Fruit fly (Drosophila melanogaster) whole organism, embryonic: ENCODE results near the gene orb.
A peak's percentile ranks its signal among the peaks of the same experiment; 100 is the strongest.

Experiments
- Atf3 ChIP-seq: fragments of 200-800 bp; sonication (Bioruptor generic); optimal IDR thresholded peaks from 3 replicates; lab custom pipeline; 2016; ENCODE audit warnings: missing biosample characterization, missing genetic modification characterization
- B-H1 ChIP-seq: fragments of 200-800 bp; sonication (Bioruptor generic); IDR thresholded peaks from 3 replicates; pipeline ENCODE4 v1.3.6; 2022; ENCODE audit warnings: missing biosample characterization, missing genetic modification characterization
- Bdp1 ChIP-seq: fragments of 200-800 bp; sonication (Bioruptor generic); optimal IDR thresholded peaks from 3 replicates; lab custom pipeline; 2016; ENCODE audit warnings: missing biosample characterization, missing genetic modification characterization
- CG1024 ChIP-seq: fragments of 200-800 bp; sonication (Bioruptor generic); IDR thresholded peaks from 2 replicates; pipeline ENCODE4 v1.3.6; 2022; ENCODE audit warnings: missing biosample characterization, missing genetic modification characterization
- CG11398 ChIP-seq: fragments of 200-800 bp; sonication (Bioruptor generic); optimal IDR thresholded peaks from 2 replicates; lab custom pipeline; 2016; ENCODE audit warnings: missing biosample characterization, missing genetic modification characterization
- CG11696 ChIP-seq: fragments of 200-800 bp; sonication (Bioruptor generic); IDR thresholded peaks from 2 replicates; pipeline ENCODE4 v1.3.6; 2022; ENCODE audit warnings: missing biosample characterization, missing genetic modification characterization
- CG13424 ChIP-seq: fragments of 200-800 bp; sonication (Bioruptor generic); optimal IDR thresholded peaks from 2 replicates; lab custom pipeline; 2019; ENCODE audit warnings: missing biosample characterization, mild to moderate bottlenecking, missing genetic modification characterization, moderate library complexity
- CG14860 ChIP-seq: fragments of 200-800 bp; sonication (Bioruptor generic); IDR thresholded peaks from 3 replicates; pipeline ENCODE4 v1.3.6; 2022; ENCODE audit warnings: missing biosample characterization, missing genetic modification characterization; ENCODE audit not compliant: partially characterized antibody
- CG1529 ChIP-seq: fragments of 200-800 bp; sonication (Bioruptor generic); optimal IDR thresholded peaks from 3 replicates; lab custom pipeline; 2018; ENCODE audit warnings: missing biosample characterization, missing genetic modification characterization
- CG17385 ChIP-seq: fragments of 200-800 bp; sonication (Bioruptor generic); optimal IDR thresholded peaks from 3 replicates; lab custom pipeline; 2018; ENCODE audit warnings: missing biosample characterization, mild to moderate bottlenecking, missing genetic modification characterization
- CG1832 ChIP-seq: fragments of 200-800 bp; sonication (Bioruptor generic); optimal IDR thresholded peaks from 2 replicates; lab custom pipeline; 2017; ENCODE audit warnings: missing biosample characterization, mild to moderate bottlenecking, missing genetic modification characterization, inconsistent platforms
- CG18764 ChIP-seq: fragments of 200-800 bp; sonication (Bioruptor generic); optimal IDR thresholded peaks from 3 replicates; lab custom pipeline; 2016; ENCODE audit warnings: missing biosample characterization, missing genetic modification characterization
- CG2120 ChIP-seq: fragments of 200-800 bp; sonication (Bioruptor generic); optimal IDR thresholded peaks from 3 replicates; lab custom pipeline; 2016; ENCODE audit warnings: missing biosample characterization, missing genetic modification characterization
- CG2202 ChIP-seq: fragments of 200-800 bp; sonication (Bioruptor generic); optimal IDR thresholded peaks from 2 replicates; lab custom pipeline; 2018; ENCODE audit warnings: missing biosample characterization, mild to moderate bottlenecking, missing genetic modification characterization
- CG3847 ChIP-seq: fragments of 200-800 bp; sonication (Bioruptor generic); IDR thresholded peaks from 2 replicates; pipeline ENCODE4 v1.3.6; 2022; ENCODE audit warnings: missing biosample characterization, missing genetic modification characterization
- CG4854 ChIP-seq: fragments of 200-800 bp; sonication (Bioruptor generic); optimal IDR thresholded peaks from 2 replicates; lab custom pipeline; 2016; ENCODE audit warnings: missing biosample characterization, missing genetic modification characterization, inconsistent platforms
- CG5245 ChIP-seq: fragments of 200-800 bp; sonication (Bioruptor generic); optimal IDR thresholded peaks from 3 replicates; lab custom pipeline; 2016; ENCODE audit warnings: missing biosample characterization, missing genetic modification characterization
- CG6254 ChIP-seq: fragments of 200-800 bp; sonication (Bioruptor generic); optimal IDR thresholded peaks from 3 replicates; lab custom pipeline; 2017; ENCODE audit warnings: mild to moderate bottlenecking, missing biosample characterization, missing genetic modification reagents, missing genetic modification characterization
- CG6791 ChIP-seq: fragments of 200-800 bp; sonication (Bioruptor generic); IDR thresholded peaks from 3 replicates; pipeline ENCODE4 v1.3.6; 2022; ENCODE audit warnings: missing biosample characterization, missing genetic modification characterization; ENCODE audit not compliant: partially characterized antibody
- Doc2 ChIP-seq: fragments of 200-800 bp; sonication (Bioruptor generic); IDR thresholded peaks from 2 replicates; pipeline ENCODE4 v1.3.6; 2022; ENCODE audit warnings: missing biosample characterization, missing genetic modification characterization
- E2f1 ChIP-seq: fragments of 200-800 bp; sonication (Bioruptor generic); IDR thresholded peaks from 2 replicates; pipeline ENCODE4 v1.3.6; 2022; ENCODE audit warnings: missing biosample characterization, missing genetic modification characterization
- NC2α ChIP-seq: fragments of 200-800 bp; sonication (Bioruptor generic); optimal IDR thresholded peaks from 2 replicates; lab custom pipeline; 2016; ENCODE audit warnings: missing biosample characterization, missing genetic modification characterization
- Opbp ChIP-seq: fragments of 200-800 bp; sonication (Bioruptor generic); IDR thresholded peaks from 3 replicates; pipeline ENCODE4 v1.3.6; 2022; ENCODE audit warnings: missing biosample characterization, missing genetic modification characterization; ENCODE audit not compliant: partially characterized antibody
- Six4 ChIP-seq: fragments of 200-800 bp; sonication (Bioruptor generic); optimal IDR thresholded peaks from 2 replicates; lab custom pipeline; 2016; ENCODE audit warnings: missing biosample characterization, missing genetic modification characterization
- Stat92E ChIP-seq, 3 experiments: fragments of >200 bp in 2 of 3; fragments of 200-800 bp in 1 of 3; sonication (Bioruptor generic) in 1 of 3; optimal IDR thresholded peaks; 2 replicates each; lab custom pipeline; 2017 to 2019; ENCODE audit warnings: missing biosample characterization in 3 of 3, missing genetic modification characterization in 3 of 3, mild to moderate bottlenecking in 1 of 3, moderate library complexity in 1 of 3
- Tbp ChIP-seq: fragments of >200 bp; optimal IDR thresholded peaks from 2 replicates; lab custom pipeline; 2018; ENCODE audit warnings: missing biosample characterization, missing genetic modification characterization
- Vsx1 ChIP-seq: fragments of 200-800 bp; sonication (Bioruptor generic); optimal IDR thresholded peaks from 2 replicates; lab custom pipeline; 2017; ENCODE audit warnings: missing biosample characterization, mild to moderate bottlenecking, missing genetic modification characterization, missing genetic modification reagents
- Xrp1 ChIP-seq: fragments of 200-800 bp; sonication (Bioruptor generic); IDR thresholded peaks from 2 replicates; pipeline ENCODE4 v1.3.6; 2022; ENCODE audit warnings: missing biosample characterization, missing genetic modification characterization
- bcd ChIP-seq: fragments of 200-800 bp; sonication (Bioruptor generic); optimal IDR thresholded peaks from 2 replicates; lab custom pipeline; 2017; ENCODE audit warnings: missing biosample characterization, mild to moderate bottlenecking, missing genetic modification characterization
- bsh ChIP-seq, 2 experiments: fragments of 200-800 bp; sonication (Bioruptor generic); optimal IDR thresholded peaks; 2 replicates each; lab custom pipeline; 2017 to 2018; ENCODE audit warnings: mild to moderate bottlenecking in 2 of 2, missing biosample characterization in 2 of 2, missing genetic modification characterization in 2 of 2, moderate library complexity in 1 of 2
- crc ChIP-seq: fragments of 200-800 bp; sonication (Bioruptor generic); optimal IDR thresholded peaks from 2 replicates; lab custom pipeline; 2016; ENCODE audit warnings: missing biosample characterization, missing genetic modification characterization
- crol ChIP-seq: fragments of 200-800 bp; sonication (Bioruptor generic); IDR thresholded peaks from 2 replicates; pipeline ENCODE4 v1.3.6; 2022; ENCODE audit warnings: missing biosample characterization, missing genetic modification characterization
- ewg ChIP-seq: fragments of 200-800 bp; sonication (Bioruptor generic); optimal IDR thresholded peaks from 3 replicates; lab custom pipeline; 2017; ENCODE audit warnings: mild to moderate bottlenecking, missing biosample characterization, missing genetic modification reagents, missing genetic modification characterization
- gcm2 ChIP-seq: fragments of 200-800 bp; sonication (Bioruptor generic); optimal IDR thresholded peaks from 2 replicates; lab custom pipeline; 2016; ENCODE audit warnings: missing biosample characterization, missing genetic modification characterization
- gfzf ChIP-seq: fragments of 200-800 bp; sonication (Bioruptor generic); optimal IDR thresholded peaks from 2 replicates; lab custom pipeline; 2016; ENCODE audit warnings: missing biosample characterization, mild to moderate bottlenecking, missing genetic modification characterization, moderate library complexity
- ham ChIP-seq: fragments of 200-800 bp; sonication (Bioruptor generic); IDR thresholded peaks from 2 replicates; pipeline ENCODE4 v1.3.6; 2022; ENCODE audit warnings: missing biosample characterization, missing genetic modification characterization
- inv ChIP-seq: fragments of 200-800 bp; sonication (Bioruptor generic); IDR thresholded peaks from 2 replicates; pipeline ENCODE4 v1.3.6; 2022; ENCODE audit warnings: missing biosample characterization, missing genetic modification characterization; ENCODE audit not compliant: partially characterized antibody
- lbe ChIP-seq: fragments of 200-800 bp; sonication (Bioruptor generic); optimal IDR thresholded peaks from 2 replicates; lab custom pipeline; 2016; ENCODE audit warnings: missing biosample characterization, mild to moderate bottlenecking, missing genetic modification characterization
- oc ChIP-seq: fragments of 200-800 bp; sonication (Bioruptor generic); optimal IDR thresholded peaks from 2 replicates; lab custom pipeline; 2018; ENCODE audit warnings: missing biosample characterization, mild to moderate bottlenecking, missing genetic modification characterization, moderate library complexity
- run ChIP-seq: fragments of 200-800 bp; sonication (Bioruptor generic); optimal IDR thresholded peaks from 3 replicates; lab custom pipeline; 2018; ENCODE audit warnings: missing biosample characterization, mild to moderate bottlenecking, missing genetic modification characterization
- sima ChIP-seq: fragments of 200-800 bp; sonication (Bioruptor generic); optimal IDR thresholded peaks from 2 replicates; lab custom pipeline; 2016; ENCODE audit warnings: missing biosample characterization, missing genetic modification characterization
- so ChIP-seq: fragments of 200-800 bp; sonication (Bioruptor generic); IDR thresholded peaks from 3 replicates; pipeline ENCODE4 v1.3.6; 2022; ENCODE audit warnings: missing biosample characterization, missing genetic modification characterization
- sr ChIP-seq: fragments of 200-800 bp; sonication (Bioruptor generic); IDR thresholded peaks from 3 replicates; pipeline ENCODE4 v1.3.6; 2022; ENCODE audit warnings: missing biosample characterization, missing genetic modification characterization
- ssp ChIP-seq: fragments of 200-800 bp; sonication (Bioruptor generic); IDR thresholded peaks from 2 replicates; pipeline ENCODE4 v1.3.6; 2022; ENCODE audit warnings: missing biosample characterization, missing genetic modification characterization
- stwl ChIP-seq: fragments of 200-800 bp; sonication (Bioruptor generic); optimal IDR thresholded peaks from 3 replicates; lab custom pipeline; 2018; ENCODE audit warnings: missing biosample characterization, mild to moderate bottlenecking, missing genetic modification characterization, moderate library complexity
- tup ChIP-seq: fragments of 200-800 bp; sonication (Bioruptor generic); optimal IDR thresholded peaks from 2 replicates; lab custom pipeline; 2016; ENCODE audit warnings: missing biosample characterization, mild to moderate bottlenecking, missing genetic modification characterization, moderate library complexity
- twi ChIP-seq: fragments of 200-800 bp; optimal IDR thresholded peaks from 2 replicates; lab custom pipeline; 2019; ENCODE audit warnings: missing biosample characterization, mild to moderate bottlenecking, missing genetic modification characterization, moderate library complexity
- unc-4 ChIP-seq: fragments of 200-800 bp; sonication (Bioruptor generic); IDR thresholded peaks from 2 replicates; pipeline ENCODE4 v1.3.6; 2022; ENCODE audit warnings: missing biosample characterization, missing genetic modification characterization; ENCODE audit not compliant: partially characterized antibody
- vnd ChIP-seq: fragments of 200-800 bp; sonication (Bioruptor generic); IDR thresholded peaks from 3 replicates; pipeline ENCODE4 v1.3.6; 2022; ENCODE audit warnings: missing biosample characterization, missing genetic modification characterization; ENCODE audit not compliant: partially characterized antibody
- zfh2 ChIP-seq: fragments of 200-800 bp; sonication (Bioruptor generic); optimal IDR thresholded peaks from 2 replicates; lab custom pipeline; 2016; ENCODE audit warnings: missing biosample characterization, missing genetic modification characterization

orb gene

DNA sequence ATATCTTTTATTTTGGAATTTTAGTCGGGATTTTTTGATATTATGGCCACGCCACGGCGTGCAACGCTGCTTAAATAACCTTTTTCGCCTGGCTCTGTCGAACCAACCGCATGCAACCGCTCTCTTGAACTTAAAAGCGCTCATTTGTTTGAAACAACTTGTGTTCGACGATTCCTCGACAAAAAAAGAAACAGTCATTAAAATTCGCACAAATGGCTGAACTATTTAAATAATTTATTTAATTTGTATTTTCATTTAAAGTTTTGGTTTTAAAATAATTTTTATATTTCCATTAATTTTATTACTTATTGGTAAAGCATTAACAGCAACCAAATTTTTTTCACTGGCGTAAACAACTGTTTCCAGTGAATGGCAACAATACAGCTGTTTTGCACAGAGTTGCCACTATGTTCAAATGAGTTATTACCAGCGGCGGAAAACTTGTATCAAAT, at the start of gene orb, which contains the start of gene Cdc16 (continued):
- TF ChIP-seq Six4 (GFP tag; lab: Kevin White, UChicago), result peak; percentile 92
- no peak for TF ChIP-seq Doc2 (GFP tag; lab: Robert Waterston, UW)
- TF ChIP-seq bsh (GFP tag; optimal IDR thresholded peaks at IDR 0.05; lab: Kevin White, UChicago), result peak; percentile 49 to 95
- peak; percentile 93 for TF ChIP-seq CG2120 (GFP tag; lab: Kevin White, UChicago)
- TF ChIP-seq ewg (GFP tag; lab: Kevin White, UChicago), result peak; percentile 77
- peak; percentile 84; the same call in 2 of the 3 replicates for TF ChIP-seq so (GFP tag; lab: Robert Waterston, UW)
- peak; percentile 90 for TF ChIP-seq CG18764 (GFP tag; lab: Kevin White, UChicago)
- TF ChIP-seq bcd, result peak; percentile 90
- TF ChIP-seq CG13424, result peak; percentile 93
- peak; percentile 76 for TF ChIP-seq CG1529 (GFP tag; lab: Kevin White, UChicago)
- TF ChIP-seq unc-4, result peak; percentile 37
- TF ChIP-seq inv (GFP tag; lab: Robert Waterston, UW), result no peak
- TF ChIP-seq Tbp, result no peak
- peak; percentile 64 for TF ChIP-seq CG1024 (GFP tag; lab: Robert Waterston, UW)
- TF ChIP-seq crol, result peak; percentile 54; the same call in 1 of the 2 replicates
- TF ChIP-seq B-H1, result peak; percentile 88
- peak; percentile 89 for TF ChIP-seq CG5245 (GFP tag; lab: Kevin White, UChicago)
- peak; percentile 82 for TF ChIP-seq CG6254
- peak; percentile 80 for TF ChIP-seq run
- 0 out of 3 replicates have a peak, but pooled peaks have one; percentile 22 for TF ChIP-seq Opbp (GFP tag; lab: Robert Waterston, UW)
- TF ChIP-seq stwl, result peak; percentile 74
- TF ChIP-seq ssp, result peak; percentile 79
- TF ChIP-seq twi (tag; lab: Kevin White, UChicago), result peak; percentile 75
- TF ChIP-seq Stat92E (GFP tag; optimal IDR thresholded peaks at IDR 0.05; lab: Kevin White, UChicago), result peak in 1 of 3 experiments; percentile 59
- TF ChIP-seq sima, result no peak
- peak; percentile 86 for TF ChIP-seq zfh2 (GFP tag; lab: Kevin White, UChicago)
- TF ChIP-seq sr (GFP tag; lab: Robert Waterston, UW), result peak; percentile 55; the same call in 1 of the 3 replicates
- TF ChIP-seq gfzf (GFP tag; lab: Kevin White, UChicago), result no peak
- TF ChIP-seq Bdp1 (GFP tag; lab: Kevin White, UChicago), result peak; percentile 62
- peak; percentile 32 for TF ChIP-seq crc (GFP tag; lab: Kevin White, UChicago)
- TF ChIP-seq CG1832, result no peak
- TF ChIP-seq CG11696, result peak; percentile 80
- TF ChIP-seq lbe (GFP tag; lab: Kevin White, UChicago), result no peak
- peak; percentile 91 for TF ChIP-seq oc (tag; lab: Kevin White, UChicago)
- TF ChIP-seq CG2202 (tag; lab: Kevin White, UChicago), result peak; percentile 88
- peak; percentile 96 for TF ChIP-seq Xrp1 (GFP tag; lab: Robert Waterston, UW)
- peak; percentile 85 for TF ChIP-seq CG17385 (GFP tag; lab: Kevin White, UChicago)
- no peak for TF ChIP-seq ham (GFP tag; lab: Robert Waterston, UW)
- peak; percentile 49 for TF ChIP-seq NC2α (GFP tag; lab: Kevin White, UChicago)
- TF ChIP-seq CG4854, result peak; percentile 80
- peak; percentile 75 for TF ChIP-seq tup (GFP tag; lab: Kevin White, UChicago)
- TF ChIP-seq CG6791 (GFP tag; lab: Robert Waterston, UW), result no peak
- TF ChIP-seq CG14860, result no peak
- TF ChIP-seq CG11398 (GFP tag; lab: Kevin White, UChicago), result peak; percentile 28
- TF ChIP-seq Atf3 (GFP tag; lab: Kevin White, UChicago), result peak; percentile 52
- TF ChIP-seq vnd (GFP tag; lab: Robert Waterston, UW), result no peak
- TF ChIP-seq Vsx1 (GFP tag; lab: Kevin White, UChicago), result peak; percentile 71
- peak; percentile 52 for TF ChIP-seq gcm2 (GFP tag; lab: Kevin White, UChicago)
- peak; percentile 93 for TF ChIP-seq CG3847 (GFP tag; lab: Robert Waterston, UW)
- TF ChIP-seq E2f1 (GFP tag; lab: Robert Waterston, UW), result peak; percentile 94
